Fruit fly (Drosophila melanogaster) whole organism, pupa: ENCODE results near the gene Ipo9.

Experiments used
- CG15710 ChIP-seq: fragments of 200-800 bp; sonication (Bioruptor generic); optimal IDR thresholded peaks from 2 replicates; lab custom pipeline; 2018; ENCODE audit warnings: missing biosample characterization, mild to moderate bottlenecking, missing genetic modification characterization, moderate library complexity
- CG4496 ChIP-seq: fragments of 200-800 bp; sonication (Bioruptor generic); IDR thresholded peaks from 3 replicates; pipeline ENCODE4 v1.3.6; 2022; ENCODE audit warnings: missing biosample characterization, missing genetic modification characterization
- CG9948 ChIP-seq: fragments of 200-800 bp; sonication (Bioruptor generic); optimal IDR thresholded peaks from 2 replicates; lab custom pipeline; 2018; ENCODE audit warnings: missing biosample characterization, mild to moderate bottlenecking, missing genetic modification characterization, moderate library complexity
- EcR ChIP-seq: fragments of 200-800 bp; sonication (Bioruptor generic); optimal IDR thresholded peaks from 3 replicates; lab custom pipeline; 2019; ENCODE audit warnings: missing biosample characterization, missing genetic modification characterization, mild to moderate bottlenecking, moderate library complexity, missing genetic modification reagents
- gl ChIP-seq: fragments of 200-800 bp; sonication (Bioruptor generic); optimal IDR thresholded peaks from 2 replicates; lab custom pipeline; 2018; ENCODE audit warnings: missing biosample characterization, mild to moderate bottlenecking, missing genetic modification characterization

DNA sequence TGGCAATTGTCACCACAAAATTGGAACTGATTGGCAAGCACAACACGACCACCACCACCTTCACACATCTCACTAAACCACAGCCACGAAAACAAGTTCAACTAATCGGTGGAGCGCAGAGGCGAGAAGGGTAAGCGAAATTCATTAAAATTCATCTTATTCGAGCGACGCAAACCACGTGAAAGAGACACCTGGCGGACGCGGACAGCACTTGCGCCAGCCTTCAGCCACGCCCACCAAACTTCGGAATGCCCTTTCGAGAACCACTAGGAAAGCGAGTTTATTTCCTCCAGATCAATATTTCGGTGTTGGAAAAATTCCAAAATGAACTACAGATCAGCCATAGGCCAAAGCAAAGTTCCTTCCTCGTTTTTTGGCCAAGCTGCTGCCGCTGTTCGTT lies 16.8 kb upstream of the Ipo9 start:
- no peak for TF ChIP-seq CG4496
- TF ChIP-seq CG9948 (tag; lab: Kevin White, UChicago) = no peak
- TF ChIP-seq CG15710 = no peak
- no peak for TF ChIP-seq gl (tag; lab: Kevin White, UChicago)
- no peak for TF ChIP-seq EcR (GFP tag; lab: Kevin White, UChicago)
